Fruit fly (Drosophila melanogaster): ENCODE results near the gene CG15368.

The CG15368 gene

DNA sequence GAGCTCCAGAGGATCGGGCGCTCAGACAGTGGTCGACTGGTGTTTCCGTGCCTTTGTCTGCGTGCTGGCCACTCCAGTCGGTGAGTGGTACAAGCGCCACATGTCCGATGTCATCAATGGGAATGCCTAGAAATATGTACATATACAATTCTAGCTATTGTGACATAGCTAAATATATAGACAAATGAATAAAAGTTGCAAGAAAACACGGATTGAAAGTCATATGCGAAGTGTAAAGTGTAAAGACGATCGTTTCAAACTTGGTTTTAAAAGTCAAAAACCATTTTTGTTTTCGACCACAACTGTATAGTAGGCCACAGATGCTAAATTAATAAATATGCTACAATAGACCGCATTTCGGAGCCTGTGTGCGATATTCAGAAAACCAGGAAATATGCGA is at the start of gene CG15368:
Gene CG15368 (plus strand): TSS at position 301 of the 400 bp plus-strand sequence.
- TF ChIP-seq CG8478 (optimal IDR thresholded peaks at IDR 0.05) (no peak), CTCF (optimal IDR thresholded peaks at IDR 0.05) (no peak)

DNA sequence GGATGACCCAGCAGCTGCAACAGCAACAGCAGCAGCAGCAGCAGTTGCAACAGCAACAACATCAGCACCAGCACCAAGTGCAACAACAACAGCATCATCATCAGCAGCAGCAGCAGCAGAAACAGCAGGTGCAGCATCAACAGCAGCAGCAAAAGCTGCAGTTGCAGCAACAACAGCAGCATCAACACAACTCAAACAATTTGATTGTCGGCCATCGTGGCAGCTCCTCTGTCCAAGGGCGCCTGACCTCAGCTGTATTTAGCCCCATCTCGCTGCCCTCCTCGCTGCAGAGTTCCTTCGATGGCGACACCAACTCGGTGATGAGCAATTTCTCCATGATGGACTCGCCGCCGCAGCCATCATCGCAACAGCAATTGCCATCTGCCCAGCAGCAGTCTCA is 47.3 kb upstream of the CG15368 start:
- TF ChIP-seq CTCF (optimal IDR thresholded peaks at IDR 0.05) (no peak), CG8478 (optimal IDR thresholded peaks at IDR 0.05) (no peak)

DNA sequence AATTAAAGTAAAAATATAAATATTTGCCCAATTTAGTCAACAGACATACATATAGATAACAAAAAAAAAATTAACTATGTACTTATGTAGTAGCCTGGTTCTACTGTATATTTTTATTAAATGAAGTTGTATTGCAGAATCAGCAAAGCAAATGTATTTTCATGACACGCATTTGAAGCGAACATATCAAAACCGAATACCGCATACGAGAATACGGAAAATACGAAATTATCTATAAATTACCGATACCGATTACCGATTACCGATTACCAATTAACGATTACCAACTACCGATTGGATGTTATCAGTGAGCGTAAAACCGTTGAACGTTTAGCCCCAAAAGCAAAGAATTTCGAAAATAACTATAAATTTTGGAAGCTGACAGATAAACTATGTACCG is 28.2 kb upstream of the CG15368 start:
- TF ChIP-seq CG8478 (optimal IDR thresholded peaks at IDR 0.05) (no peak), CTCF (optimal IDR thresholded peaks at IDR 0.05) (no peak)

DNA sequence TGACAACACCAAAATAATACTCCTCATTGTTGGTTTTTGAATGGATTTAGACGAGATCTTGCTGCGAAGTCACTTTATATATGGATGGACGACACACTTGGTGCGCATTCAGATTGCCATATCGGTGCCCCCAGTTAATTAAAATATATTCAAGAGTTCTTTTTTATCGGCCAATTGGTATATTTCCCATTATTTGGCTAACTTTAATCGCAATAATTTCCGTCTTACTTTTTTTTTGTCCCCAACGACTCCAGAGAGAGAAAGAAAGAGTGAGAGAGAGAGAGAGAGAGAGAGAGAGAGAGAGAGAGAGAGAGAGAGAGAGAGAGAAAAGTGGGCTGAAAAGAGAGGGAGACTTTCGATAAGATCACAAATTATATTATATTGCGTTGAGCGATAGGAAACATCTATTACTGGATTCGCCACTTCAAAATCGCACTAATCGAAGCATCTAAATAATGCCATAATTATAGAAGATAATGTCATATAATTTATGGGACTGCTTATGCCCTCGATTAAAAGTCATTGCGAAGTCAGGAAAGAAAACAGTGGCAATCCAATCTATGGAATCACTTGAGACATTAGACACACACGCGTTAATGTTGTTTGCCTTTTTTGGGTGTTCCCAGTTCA is 24.9 kb upstream of the CG15368 start, which contains the start of gene CG12115:
Gene CG12115 (minus strand): TSS at position 51 of the 630 bp plus-strand sequence.
- TF ChIP-seq CG8478 (optimal IDR thresholded peaks at IDR 0.05): no peak
- no peak for TF ChIP-seq CTCF (optimal IDR thresholded peaks at IDR 0.05)

DNA sequence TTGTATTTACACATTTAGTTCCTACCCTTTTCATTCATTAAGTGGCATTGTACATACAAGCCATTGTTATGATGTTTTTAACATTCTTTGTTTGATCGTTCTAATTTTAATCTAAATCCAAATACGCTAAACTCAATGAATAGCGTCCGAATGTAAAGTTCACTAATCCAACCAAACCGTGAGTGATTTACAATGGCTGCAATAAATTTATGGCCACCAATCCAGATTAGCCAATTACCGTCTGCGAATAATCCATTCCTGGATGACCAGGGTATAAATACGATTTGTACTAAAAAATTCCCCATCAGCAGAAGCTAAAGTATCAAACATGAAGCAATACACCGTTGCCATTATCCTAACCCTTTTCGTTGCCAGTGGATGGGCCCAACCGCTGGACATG is 24.2 kb upstream of the CG15368 start, which contains the start of gene CG12057:
Gene CG12057 (plus strand): TSS at position 301 of the 400 bp plus-strand sequence.
- no peak for TF ChIP-seq CTCF (optimal IDR thresholded peaks at IDR 0.05)
- no peak for TF ChIP-seq CG8478 (optimal IDR thresholded peaks at IDR 0.05)

DNA sequence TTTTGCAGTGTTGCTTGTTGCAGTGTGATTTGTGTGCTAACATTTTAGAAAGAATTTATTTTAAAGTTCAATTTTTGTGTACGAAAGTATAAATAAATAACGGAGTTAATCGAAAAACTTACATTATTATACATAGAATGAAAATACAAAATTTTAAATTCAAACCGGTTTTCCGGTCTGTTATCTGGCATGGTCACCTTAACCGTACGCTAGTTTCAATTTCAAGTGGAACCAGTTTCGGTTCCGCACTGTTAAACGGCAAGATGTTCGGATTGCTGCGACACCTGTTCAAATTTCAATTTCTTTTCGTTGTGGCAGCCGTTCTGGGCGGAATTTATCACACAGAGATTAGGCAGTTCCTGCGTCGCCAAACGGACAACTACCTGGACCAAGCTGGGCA is 23.2 kb upstream of the CG15368 start, which contains the start of gene CG12056:
Gene CG12056 (plus strand): TSS at position 241 of the 400 bp plus-strand sequence.
- TF ChIP-seq CG8478 (optimal IDR thresholded peaks at IDR 0.05) (no peak), CTCF (optimal IDR thresholded peaks at IDR 0.05) (no peak)

DNA sequence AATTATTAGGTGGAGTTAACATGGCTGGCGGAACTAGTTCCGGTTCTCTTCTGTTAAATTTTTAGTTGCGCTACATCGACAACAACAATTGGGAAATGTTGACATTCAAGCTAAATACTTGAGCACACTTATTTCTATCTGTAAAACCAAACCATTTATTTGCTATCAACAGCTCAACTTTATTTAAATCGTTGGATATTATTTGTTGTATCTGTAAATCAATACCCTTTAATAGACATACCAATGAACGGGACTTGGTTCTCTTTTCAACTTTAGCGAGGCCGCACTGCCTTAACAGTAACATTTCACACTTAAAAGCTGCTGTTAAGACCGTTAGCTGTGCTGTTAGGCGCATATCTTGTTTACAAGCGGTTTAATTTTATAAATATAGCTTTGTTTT is 22.0 kb upstream of the CG15368 start, which contains the start of gene CG12106:
Gene CG12106 (plus strand): TSS at position 295 of the 400 bp plus-strand sequence.
- TF ChIP-seq CTCF (optimal IDR thresholded peaks at IDR 0.05) (no peak), CG8478 (optimal IDR thresholded peaks at IDR 0.05) (no peak)

DNA sequence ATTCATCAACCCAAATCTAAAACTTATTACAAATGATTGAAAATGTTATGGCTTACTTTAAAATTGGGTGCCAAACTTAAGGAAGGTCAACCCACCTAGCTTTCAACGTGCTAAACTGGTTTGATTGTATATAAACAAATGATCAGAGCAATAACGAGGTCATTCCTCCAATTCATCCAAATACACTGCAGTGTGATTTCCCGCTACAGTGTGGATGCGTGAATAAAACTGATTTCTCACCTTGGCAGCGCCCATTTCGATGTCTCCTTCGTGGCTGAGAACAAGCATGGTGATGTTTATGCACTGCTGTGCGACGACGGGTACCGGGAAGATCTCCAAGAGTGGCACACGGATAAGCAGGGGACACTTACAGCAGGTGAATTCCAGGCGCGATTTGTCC is 20.3 kb upstream of the CG15368 start:
- TF ChIP-seq CG8478 (optimal IDR thresholded peaks at IDR 0.05): no peak
- TF ChIP-seq CTCF (optimal IDR thresholded peaks at IDR 0.05): no peak

DNA sequence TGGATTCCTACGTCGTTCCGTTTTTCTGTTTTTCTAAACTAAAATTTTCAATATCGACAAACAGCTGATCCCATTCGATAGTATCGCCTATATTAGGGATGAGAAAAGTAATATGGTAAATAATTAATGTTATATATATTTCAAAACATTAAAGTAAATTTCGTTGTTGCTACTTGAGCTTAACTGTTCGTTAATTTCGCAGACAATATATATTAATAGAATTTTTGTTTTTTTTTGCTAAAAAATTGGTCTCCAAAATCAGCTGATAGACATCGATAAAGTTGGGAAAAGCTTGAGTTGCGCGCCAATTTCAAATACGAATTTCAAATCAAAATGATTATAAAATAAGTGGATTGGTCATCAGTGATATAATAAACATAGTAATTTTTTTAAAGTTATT is 19.2 kb upstream of the CG15368 start, which contains the start of gene CG12118:
Gene CG12118 (minus strand): TSS at position 53 of the 400 bp plus-strand sequence.
- TF ChIP-seq CG8478 (optimal IDR thresholded peaks at IDR 0.05) (no peak), CTCF (optimal IDR thresholded peaks at IDR 0.05) (no peak)

DNA sequence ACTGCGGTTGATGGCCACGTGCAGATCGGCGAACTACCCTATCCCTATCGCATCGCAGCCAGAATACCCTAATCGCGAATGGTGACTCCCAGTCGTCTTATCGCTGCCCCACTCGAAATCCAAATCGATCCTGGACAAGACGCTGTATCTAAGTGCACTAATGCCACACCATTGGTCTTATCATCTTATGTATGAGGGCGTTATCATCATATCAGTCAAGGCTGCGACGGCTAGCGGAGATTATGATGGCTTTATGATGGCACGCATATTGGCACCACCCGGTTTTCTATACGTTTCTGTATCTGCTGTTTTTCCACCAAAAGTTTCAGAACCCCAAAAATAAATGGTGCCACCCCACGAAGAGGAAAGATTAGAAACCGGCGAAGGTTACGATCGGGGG is 15.4 kb upstream of the CG15368 start:
- no peak for TF ChIP-seq CTCF (optimal IDR thresholded peaks at IDR 0.05)
- no peak for TF ChIP-seq CG8478 (optimal IDR thresholded peaks at IDR 0.05)

DNA sequence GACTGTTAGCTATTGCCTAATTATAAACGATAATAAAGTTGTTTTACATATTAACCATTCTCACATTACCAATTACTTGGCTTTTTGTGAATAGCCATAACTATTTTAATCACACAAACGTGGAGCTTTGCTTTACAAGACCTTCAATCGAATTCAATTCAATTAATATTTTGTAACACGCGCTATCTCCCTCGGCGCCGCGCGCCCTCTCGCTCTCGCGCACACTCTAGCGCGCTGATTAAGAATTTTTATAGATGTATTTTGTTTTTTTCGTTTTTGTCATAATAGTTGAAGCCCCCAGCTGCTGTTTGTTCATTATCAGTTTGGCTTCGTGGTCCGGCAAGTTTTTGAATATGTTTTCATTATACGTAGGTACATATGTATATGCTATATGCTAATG is 14.5 kb upstream of the CG15368 start:
- TF ChIP-seq CG8478 (optimal IDR thresholded peaks at IDR 0.05) (no peak), CTCF (optimal IDR thresholded peaks at IDR 0.05) (no peak)

DNA sequence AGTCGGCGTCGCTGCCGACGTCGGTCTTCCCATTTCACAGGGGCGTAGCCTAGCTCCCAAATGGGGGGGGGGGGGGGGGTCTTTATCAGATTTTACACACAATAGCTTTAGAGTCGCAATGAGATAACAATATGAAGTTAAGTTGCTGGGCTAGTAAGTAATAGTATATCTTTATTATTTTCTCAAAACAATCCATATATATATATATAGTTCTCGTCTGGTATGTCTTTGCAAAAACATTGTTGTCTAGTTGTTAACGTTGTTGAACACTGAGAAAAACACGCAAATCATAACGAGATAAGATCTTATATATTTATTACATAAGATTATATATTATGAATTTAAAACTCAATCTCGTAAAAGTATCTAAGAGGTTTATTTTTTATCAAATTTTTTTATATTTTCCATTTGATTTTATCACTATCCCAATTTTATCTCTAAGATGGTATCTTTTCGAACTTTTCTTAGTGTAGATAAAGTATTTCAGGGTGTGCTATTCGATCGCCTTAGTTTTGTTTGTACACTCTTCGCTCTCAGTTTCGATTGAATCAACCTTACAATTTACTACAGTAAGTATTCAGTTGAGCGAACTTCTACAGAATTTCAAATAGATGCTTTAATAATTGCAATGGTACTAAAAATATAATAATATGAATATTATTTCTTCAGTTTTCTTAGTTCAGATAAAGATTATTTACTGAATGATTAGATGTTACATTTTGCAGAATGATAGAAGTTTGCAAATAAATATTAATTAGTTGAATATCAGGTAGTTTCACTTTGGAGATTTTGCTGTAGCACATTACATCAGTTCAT is 13.5 kb upstream of the CG15368 start:
- TF ChIP-seq CTCF (optimal IDR thresholded peaks at IDR 0.05): no peak
- no peak for TF ChIP-seq CG8478 (optimal IDR thresholded peaks at IDR 0.05)

DNA sequence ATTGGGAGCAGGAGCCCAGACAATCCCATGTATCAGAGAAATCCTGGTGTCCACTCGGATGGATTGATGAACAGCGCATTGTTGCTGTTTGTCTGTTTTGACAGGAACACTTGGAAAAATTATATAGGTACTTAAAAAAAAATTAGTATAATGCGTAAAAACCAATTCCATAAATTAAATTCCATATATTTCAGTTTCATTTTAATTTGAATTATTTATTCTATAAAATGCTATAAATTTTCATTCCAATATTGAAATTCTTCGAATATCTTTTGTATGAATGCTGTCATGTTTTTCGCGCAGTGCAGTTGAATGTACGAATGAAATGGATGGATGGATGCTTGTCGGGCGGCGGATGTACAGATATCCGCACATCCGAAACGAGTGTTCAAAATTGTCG is 4.8 kb upstream of the CG15368 start, which contains the start of gene SmydA-9:
Gene SmydA-9 (minus strand): TSS at position 101 of the 400 bp plus-strand sequence.
- TF ChIP-seq CG8478 (optimal IDR thresholded peaks at IDR 0.05): no peak
- no peak for TF ChIP-seq CTCF (optimal IDR thresholded peaks at IDR 0.05)

DNA sequence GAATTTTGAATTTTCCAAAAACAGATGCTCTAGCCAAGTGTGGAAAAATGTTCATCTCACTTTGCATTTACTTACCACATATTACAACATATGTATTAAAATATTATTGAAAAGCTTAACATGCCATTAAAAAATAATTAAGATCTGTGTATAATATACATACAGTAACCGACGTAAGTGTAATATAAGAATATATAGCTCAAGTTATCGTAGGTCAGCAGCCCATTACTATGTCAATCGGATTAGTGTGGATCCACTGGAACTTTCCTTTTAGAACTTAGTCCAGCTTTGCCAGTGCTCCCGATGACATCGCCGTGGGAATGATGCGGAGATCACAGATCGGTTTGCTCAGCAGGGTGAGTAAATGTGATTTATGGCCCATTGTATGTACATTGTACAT is 1.0 kb upstream of the CG15368 start, which contains the start of gene Obp8a:
Gene Obp8a (plus strand): TSS at position 301 of the 400 bp plus-strand sequence.
- TF ChIP-seq CTCF (optimal IDR thresholded peaks at IDR 0.05) (no peak), CG8478 (optimal IDR thresholded peaks at IDR 0.05) (no peak)

DNA sequence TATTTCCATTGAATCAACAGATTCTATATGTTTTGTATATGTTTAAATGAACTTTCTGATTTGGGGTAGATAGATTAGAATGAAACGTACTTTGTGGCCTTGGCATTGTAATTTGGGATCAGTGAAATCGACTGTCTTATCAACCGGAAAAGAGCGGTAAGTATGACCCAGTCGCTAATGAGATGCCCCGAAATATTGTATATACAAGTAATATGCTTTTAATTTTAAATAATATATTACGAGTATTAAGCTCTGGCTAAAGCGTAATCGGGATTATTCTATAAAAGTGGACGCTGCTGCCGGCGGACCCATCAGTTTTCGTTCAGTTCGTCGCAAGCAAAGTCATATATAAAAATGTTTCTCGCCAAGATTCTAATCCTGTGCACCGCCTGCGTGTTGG is 987 bp downstream of the CG15368 start, which contains the start of gene CG15369:
Gene CG15369 (plus strand): TSS at position 301 of the 400 bp plus-strand sequence.
- TF ChIP-seq CG8478 (optimal IDR thresholded peaks at IDR 0.05) (no peak), CTCF (optimal IDR thresholded peaks at IDR 0.05) (no peak)
